Worm (Caenorhabditis elegans) whole organism, late embryonic: ENCODE measurements around the gene C06G3.8.

Experiments used
- hlh-15 ChIP-seq: sonication (generic microtip); optimal IDR thresholded peaks from 2 replicates; lab custom pipeline; 2016; ENCODE audit warnings: missing genetic modification characterization, missing compliant biosample characterization
- nfya-1 ChIP-seq: sonication (generic microtip); optimal IDR thresholded peaks from 2 replicates; lab custom pipeline; 2017; ENCODE audit warnings: missing genetic modification characterization, mild to moderate bottlenecking, missing compliant biosample characterization, antibody characterized with exemption, moderate library complexity
- pat-9 ChIP-seq: fragments of 200-800 bp; sonication (Bioruptor generic); optimal IDR thresholded peaks from 2 replicates; lab custom pipeline; 2018; ENCODE audit warnings: mild to moderate bottlenecking, missing genetic modification characterization, moderate library complexity, missing compliant biosample characterization

DNA sequence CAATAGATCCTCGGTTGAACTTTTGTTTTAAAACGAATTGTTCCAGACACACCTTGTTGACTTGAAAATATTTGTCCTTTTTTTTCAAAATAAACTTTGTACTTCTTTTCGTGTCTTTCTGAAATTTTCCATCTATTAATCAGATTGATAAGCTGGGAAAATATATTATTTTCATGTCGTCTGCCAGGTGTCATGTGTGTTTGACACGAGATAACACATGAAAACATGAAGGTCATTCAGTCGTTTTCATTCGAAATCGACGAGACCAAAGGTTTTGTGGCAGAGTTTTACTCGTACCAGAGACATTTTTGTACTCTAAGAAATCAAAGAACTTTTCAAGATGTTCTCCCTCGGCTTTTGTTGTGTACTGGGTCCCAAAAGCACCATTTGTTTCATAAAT, 11.7 kb downstream of the C06G3.8 start:
- TF ChIP-seq nfya-1 (tag; lab: Kevin White, UChicago) (no peak), hlh-15 (tag; lab: Kevin White, UChicago) (no peak), pat-9 (no peak)
